In the genomic region with DNA sequence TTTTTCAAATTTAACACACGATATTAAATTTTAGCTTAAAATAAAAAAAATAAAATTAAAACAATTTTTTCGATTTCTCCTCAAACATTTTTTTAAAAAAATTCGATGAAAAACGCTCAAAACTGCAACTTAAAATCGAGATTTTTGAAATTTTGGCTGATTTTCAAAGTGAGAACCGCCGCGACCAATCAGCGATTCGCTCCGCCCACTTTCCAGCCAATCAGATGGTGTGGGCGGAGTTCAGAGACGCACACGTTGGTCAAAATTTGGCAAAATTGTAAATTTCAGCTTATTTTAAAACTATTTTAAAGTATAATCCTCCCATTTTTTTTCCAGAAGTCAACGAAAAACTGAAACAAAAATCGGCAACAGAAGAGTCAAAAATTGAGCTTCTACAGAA, we compare ENCODE assay signal across 2 worm cellular contexts.
TF ChIP-seq lines count a peak whose summit lies in the region.

No protein-coding gene starts in this region.

TF ChIP-seq in whole organism, L3 larva, 47 proteins besides CTCF, POLR2A, EP300 and RAD21:
- TF ChIP-seq ceh-9 (tag; optimal IDR thresholded peaks at IDR 0.05; lab: Kevin White, UChicago) (no peak), nfya-1 (tag; optimal IDR thresholded peaks at IDR 0.05; lab: Kevin White, UChicago; ENCODE audit: insufficient read depth) (peak; percentile 70)

TF ChIP-seq in whole organism, late embryonic, 69 proteins besides CTCF, POLR2A, EP300 and RAD21:
- no peak for TF ChIP-seq K09A11.1 (tag; optimal IDR thresholded peaks at IDR 0.05; lab: Kevin White, UChicago; ENCODE audit: insufficient read depth)
- no peak for TF ChIP-seq ceh-30 (tag; optimal IDR thresholded peaks at IDR 0.05; lab: Kevin White, UChicago)
- peak; percentile 70 for TF ChIP-seq nfya-1 (tag; optimal IDR thresholded peaks at IDR 0.05; lab: Kevin White, UChicago)
TF ChIP-seq in whole organism, late embryonic: peak in this region for 1.
